Fruit fly (Drosophila melanogaster) Kc167 (cell line): ENCODE results near the gene Hsc70-4.

Experiments used
- Myc ChIP-seq: fragments of >200 bp; optimal IDR thresholded peaks from 2 replicates; lab custom pipeline; 2017; ENCODE audit warnings: missing external identifiers
- Sin3A ChIP-seq: fragments of >200 bp; optimal IDR thresholded peaks from 2 replicates; lab custom pipeline; 2018; ENCODE audit warnings: missing external identifiers
- h ChIP-seq: fragments of >200 bp; optimal IDR thresholded peaks from 3 replicates; lab custom pipeline; 2018; ENCODE audit warnings: missing external identifiers
- insv ChIP-seq: fragments of >200 bp; optimal IDR thresholded peaks from 3 replicates; lab custom pipeline; 2018; ENCODE audit warnings: missing external identifiers
- psq ChIP-seq: fragments of >200 bp; optimal IDR thresholded peaks from 2 replicates; lab custom pipeline; 2017; ENCODE audit warnings: missing external identifiers
- ttk ChIP-seq: sonication (Bioruptor generic); optimal IDR thresholded peaks from 2 replicates; lab custom pipeline; 2017; ENCODE audit warnings: missing external identifiers

Gene Hsc70-4

DNA sequence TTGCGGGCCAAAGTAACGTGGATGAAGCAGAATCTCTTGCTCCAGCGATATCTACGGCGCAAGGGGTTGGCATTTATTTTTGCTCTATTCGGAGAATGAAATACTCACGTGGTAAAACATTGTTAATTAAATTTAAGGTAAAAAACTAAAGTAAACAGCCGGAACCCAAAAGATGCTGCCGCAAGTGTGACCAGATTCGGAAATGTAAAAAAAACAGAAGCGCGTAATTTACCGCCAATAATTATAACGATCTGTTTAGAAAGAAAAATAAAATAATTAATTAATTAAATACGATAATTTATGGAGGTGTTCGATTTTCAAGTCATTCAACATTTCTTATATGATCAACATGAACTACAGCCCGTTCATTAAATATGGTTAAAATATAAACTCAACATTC lies 19.5 kb upstream of the Hsc70-4 start, which contains the start of gene Polr2G:
Gene Polr2G, minus strand, starts transcription at position 208 of the 400 bp plus-strand sequence.
- no peak for TF ChIP-seq Myc
- TF ChIP-seq psq (lab: Kevin White, UChicago), result no peak
- no peak for TF ChIP-seq h (lab: Kevin White, UChicago)
- no peak for TF ChIP-seq Sin3A (lab: Kevin White, UChicago)
- no peak for TF ChIP-seq insv (lab: Kevin White, UChicago)
- TF ChIP-seq ttk (lab: Kevin White, UChicago), result no peak

DNA sequence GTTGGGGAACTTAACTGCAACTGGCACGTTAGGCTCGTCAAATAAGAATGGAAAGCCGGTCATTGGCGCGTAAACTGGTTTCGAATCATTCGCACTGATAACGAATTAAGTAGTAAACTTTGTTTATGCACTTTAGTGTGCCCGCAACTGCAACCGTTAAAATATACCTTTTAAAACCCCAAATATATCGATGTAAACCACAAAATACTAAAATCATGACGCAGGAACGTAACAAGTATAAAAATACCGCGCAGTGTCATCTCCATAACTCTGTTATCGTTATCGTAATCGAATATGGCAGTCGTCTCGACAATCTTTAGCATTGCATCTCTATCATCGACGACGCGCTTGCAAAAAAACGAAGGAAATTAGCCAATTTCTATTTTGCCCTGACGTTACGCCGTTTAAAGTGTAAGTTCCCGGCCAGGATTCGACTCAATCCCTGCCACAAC lies 17.2 kb upstream of the Hsc70-4 start, which contains the start of the genes CG31344 and Caf1-55:
Gene CG31344, minus strand, starts transcription at position 51 of the 452 bp plus-strand sequence.
Gene Caf1-55, plus strand, starts transcription at position 298 of the 452 bp plus-strand sequence.
- no peak for TF ChIP-seq Sin3A (lab: Kevin White, UChicago)
- TF ChIP-seq insv (lab: Kevin White, UChicago), result no peak
- TF ChIP-seq ttk (lab: Kevin White, UChicago), result no peak
- TF ChIP-seq Myc, result no peak
- TF ChIP-seq h (lab: Kevin White, UChicago), result no peak
- no peak for TF ChIP-seq psq (lab: Kevin White, UChicago)

dm6 chr3R:15229329-15229876 lies 13.1 kb upstream of the Hsc70-4 start, which contains the start of the genes Art3 and mRpS10:
Art3 (minus strand) TSS chr3R:15229408.
mRpS10 (plus strand) TSS chr3R:15229665.
- TF ChIP-seq psq (lab: Kevin White, UChicago) (no peak), Sin3A (lab: Kevin White, UChicago) (no peak), insv (lab: Kevin White, UChicago) (no peak), h (lab: Kevin White, UChicago) (no peak), ttk (lab: Kevin White, UChicago) (no peak), Myc (no peak)

DNA sequence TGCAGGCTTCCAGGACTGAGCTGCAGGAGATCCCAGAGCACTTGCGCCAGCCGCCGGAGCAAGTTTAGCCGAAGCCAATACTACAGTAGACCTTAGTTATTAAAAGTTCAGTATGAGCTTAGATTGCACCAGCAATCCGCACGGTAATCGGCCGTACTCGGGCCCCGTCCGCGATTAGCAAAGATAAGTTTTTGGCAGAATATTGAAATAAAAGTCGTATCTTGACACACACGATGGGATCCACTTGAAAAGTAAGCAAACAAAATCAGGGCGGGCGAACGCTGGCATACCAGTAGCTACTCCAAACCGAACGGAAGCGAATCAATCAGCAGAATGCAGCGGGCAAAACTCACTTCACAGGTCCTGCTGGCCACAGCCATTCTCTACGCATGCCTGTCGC lies 12.2 kb upstream of the Hsc70-4 start, which contains the start of gene CG34316:
Gene CG34316, plus strand, starts transcription at position 301 of the 400 bp plus-strand sequence.
- TF ChIP-seq insv (lab: Kevin White, UChicago) (no peak), Myc (no peak), h (lab: Kevin White, UChicago) (no peak), Sin3A (lab: Kevin White, UChicago) (no peak)

- TF ChIP-seq Sin3A (lab: Kevin White, UChicago), result no peak
- TF ChIP-seq h (lab: Kevin White, UChicago), result no peak
- no peak for TF ChIP-seq ttk (lab: Kevin White, UChicago)
- no peak for TF ChIP-seq psq (lab: Kevin White, UChicago)
- TF ChIP-seq insv (lab: Kevin White, UChicago), result no peak
- no peak for TF ChIP-seq Myc
Observed at dm6 chr3R:15231635-15232138, 10.8 kb upstream of the Hsc70-4 start.

DNA sequence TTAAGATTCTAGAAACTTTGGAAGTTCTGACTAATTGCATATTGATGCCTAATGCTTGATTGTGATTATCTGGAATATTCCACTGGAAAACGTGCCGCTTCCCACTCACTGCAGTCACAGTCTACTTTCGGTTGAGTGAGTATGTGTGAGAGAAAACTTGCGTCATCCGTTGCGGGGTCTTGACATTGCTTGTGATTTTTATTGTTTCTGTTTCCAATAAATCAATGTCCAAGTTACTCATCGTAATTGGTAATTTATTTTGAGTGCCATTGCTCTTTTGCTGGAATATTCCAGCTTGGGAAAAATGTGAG lies 514 bp downstream of the Hsc70-4 start:
- TF ChIP-seq Myc (no peak), Sin3A (lab: Kevin White, UChicago) (no peak), h (lab: Kevin White, UChicago) (no peak), ttk (lab: Kevin White, UChicago) (no peak), psq (lab: Kevin White, UChicago) (no peak), insv (lab: Kevin White, UChicago) (no peak)

DNA sequence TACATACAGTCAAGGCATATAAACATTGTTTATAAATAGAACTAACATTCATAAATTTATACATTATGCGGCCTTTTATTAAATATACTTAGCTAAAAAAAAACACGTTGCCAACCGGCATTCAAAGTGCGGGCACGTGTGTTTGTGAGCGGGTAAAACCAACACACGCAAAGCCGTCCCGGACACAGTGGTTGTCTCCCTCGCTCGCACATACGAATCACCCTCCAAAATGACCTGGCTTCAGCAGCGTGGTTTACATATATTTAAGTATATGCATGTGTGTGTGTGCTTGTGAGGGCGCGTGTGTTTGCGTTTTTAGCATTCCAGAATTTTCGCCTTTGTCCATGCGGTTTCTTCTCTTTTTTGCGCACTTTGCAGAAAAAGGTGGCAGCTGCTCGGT lies 965 bp downstream of the Hsc70-4 start:
- TF ChIP-seq h (lab: Kevin White, UChicago) (no peak), Sin3A (lab: Kevin White, UChicago) (no peak), Myc (no peak), insv (lab: Kevin White, UChicago) (no peak), ttk (lab: Kevin White, UChicago) (no peak), psq (lab: Kevin White, UChicago) (no peak)

- TF ChIP-seq ttk (lab: Kevin White, UChicago) (no peak), insv (lab: Kevin White, UChicago) (no peak), Myc (no peak), h (lab: Kevin White, UChicago) (no peak), psq (lab: Kevin White, UChicago) (no peak), Sin3A (lab: Kevin White, UChicago) (no peak)
Observed at dm6 chr3R:15246601-15247000, 4.1 kb downstream of the Hsc70-4 start.

dm6 chr3R:15249037-15249436 lies 6.5 kb downstream of the Hsc70-4 start, which contains the start of gene Amt:
Amt (minus strand) TSS chr3R:15249137.
- TF ChIP-seq Myc (no peak), h (lab: Kevin White, UChicago) (no peak), ttk (lab: Kevin White, UChicago) (no peak), insv (lab: Kevin White, UChicago) (no peak), Sin3A (lab: Kevin White, UChicago) (no peak), psq (lab: Kevin White, UChicago) (no peak)

DNA sequence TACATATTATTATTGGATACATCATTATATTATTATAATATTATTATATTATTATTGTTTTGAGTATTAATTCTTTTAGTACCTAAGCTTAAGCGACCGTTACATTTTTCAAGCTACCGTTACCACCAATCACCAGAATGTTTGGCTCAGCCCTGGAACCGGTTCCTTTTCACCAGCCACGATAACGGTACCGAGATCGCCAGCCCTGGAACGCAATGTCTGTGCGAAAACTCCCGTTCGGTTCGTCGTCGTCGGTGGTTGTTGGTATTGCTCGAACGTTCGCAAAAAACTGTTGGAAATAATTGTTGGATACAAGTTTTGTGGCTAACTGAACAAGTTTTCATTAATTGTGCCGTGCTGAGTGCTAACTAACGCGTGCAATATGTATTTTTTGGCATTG lies 7.2 kb downstream of the Hsc70-4 start, which contains the start of gene CG42404:
Gene CG42404, plus strand, starts transcription at position 360 of the 400 bp plus-strand sequence.
- no peak for TF ChIP-seq psq (lab: Kevin White, UChicago)
- no peak for TF ChIP-seq ttk (lab: Kevin White, UChicago)
- no peak for TF ChIP-seq Myc
- TF ChIP-seq insv (lab: Kevin White, UChicago), result no peak
- no peak for TF ChIP-seq Sin3A (lab: Kevin White, UChicago)
- no peak for TF ChIP-seq h (lab: Kevin White, UChicago)

- TF ChIP-seq insv (lab: Kevin White, UChicago) (no peak), Sin3A (lab: Kevin White, UChicago) (no peak), ttk (lab: Kevin White, UChicago) (no peak), h (lab: Kevin White, UChicago) (no peak), psq (lab: Kevin White, UChicago) (no peak), Myc (no peak)
Observed at dm6 chr3R:15250454-15250853, 8.0 kb downstream of the Hsc70-4 start.
